Worm (Caenorhabditis elegans): ENCODE measurements around the gene sri-19.
A peak's percentile ranks its signal among the peaks of the same experiment; 100 is the strongest.

The sri-19 gene

ce11 chrIV:10933062-10933552 is 25.1 kb upstream of the sri-19 start, which contains the start of the genes dnc-1 and lsm-7 (continued):
- TF ChIP-seq mab-9 (GFP tag; IDR thresholded peaks at IDR 0.05) (peak; percentile 27; the same call in 1 of the 2 replicates), ceh-63 (GFP tag; optimal IDR thresholded peaks at IDR 0.05) (no peak), fkh-10 (GFP tag; optimal IDR thresholded peaks at IDR 0.05) (peak; percentile 46), unc-130 (tag; optimal IDR thresholded peaks at IDR 0.05) (peak; percentile 9), pag-3 (tag; optimal IDR thresholded peaks at IDR 0.05; ENCODE audit: borderline replicate concordance, insufficient read depth) (no peak), skn-1 (tag; optimal IDR thresholded peaks at IDR 0.05) (peak; percentile 73), mef-2 (tag; optimal IDR thresholded peaks at IDR 0.05) (no peak), nhr-47 (tag; optimal IDR thresholded peaks at IDR 0.05) (peak; percentile 72), nhr-19 (GFP tag; conservative IDR thresholded peaks at IDR 0.05) (peak; percentile 50), pax-3 (tag; optimal IDR thresholded peaks at IDR 0.05) (peak; percentile 13), nhr-20 (tag; optimal IDR thresholded peaks at IDR 0.05) (peak; percentile 70), elt-3 (tag; optimal IDR thresholded peaks at IDR 0.05) (peak in 2 of 6 experiments; percentile 45 to 46), ceh-90 (tag; optimal IDR thresholded peaks at IDR 0.05) (no peak), lin-15B (tag; optimal IDR thresholded peaks at IDR 0.05) (peak; percentile 49), egl-27 (tag; optimal IDR thresholded peaks at IDR 0.05) (peak in 1 of 2 experiments; percentile 3), vab-15 (tag; optimal IDR thresholded peaks at IDR 0.05) (no peak), sup-37 (GFP tag; optimal IDR thresholded peaks at IDR 0.05) (no peak), isw-1 (GFP tag; IDR thresholded peaks at IDR 0.05) (peak; percentile 62)

- TF ChIP-seq nhr-47 (tag; optimal IDR thresholded peaks at IDR 0.05): peak; percentile 34
- peak; percentile 16 for TF ChIP-seq zip-4 (GFP tag; optimal IDR thresholded peaks at IDR 0.05)
- TF ChIP-seq swsn-7 (tag; optimal IDR thresholded peaks at IDR 0.05): peak; percentile 1
- peak; percentile 21; the same call in 1 of the 2 replicates for TF ChIP-seq nhr-19 (GFP tag; conservative IDR thresholded peaks at IDR 0.05)
- peak; percentile 39 for TF ChIP-seq nhr-90 (tag; optimal IDR thresholded peaks at IDR 0.05; ENCODE audit: poor library complexity)
- TF ChIP-seq ztf-11 (tag; optimal IDR thresholded peaks at IDR 0.05): no peak
- TF ChIP-seq elt-2 (tag; optimal IDR thresholded peaks at IDR 0.05): peak; percentile 31
- TF ChIP-seq efl-1 (optimal IDR thresholded peaks at IDR 0.05): no peak
- peak in 1 of 2 experiments; percentile 80 for TF ChIP-seq efl-1 (GFP tag; optimal IDR thresholded peaks at IDR 0.05 in 1 of 2)
- TF ChIP-seq skn-1 (tag; optimal IDR thresholded peaks at IDR 0.05): no peak
- no peak for TF ChIP-seq lin-39 (tag; optimal IDR thresholded peaks at IDR 0.05)
- TF ChIP-seq xbp-1 (tag; optimal IDR thresholded peaks at IDR 0.05): no peak
- peak; percentile 14 for TF ChIP-seq lin-14 (GFP tag; optimal IDR thresholded peaks at IDR 0.05)
- no peak for TF ChIP-seq blmp-1 (tag; optimal IDR thresholded peaks at IDR 0.05)
- TF ChIP-seq nhr-11 (tag; optimal IDR thresholded peaks at IDR 0.05): no peak
- peak; percentile 84 for TF ChIP-seq ama-1 (optimal IDR thresholded peaks at IDR 0.05)
- TF ChIP-seq nhr-12 (tag; optimal IDR thresholded peaks at IDR 0.05): no peak
- no peak for TF ChIP-seq lin-15B (tag; optimal IDR thresholded peaks at IDR 0.05)
- no peak for TF ChIP-seq nhr-76 (tag; optimal IDR thresholded peaks at IDR 0.05)
- TF ChIP-seq lsy-2 (tag; optimal IDR thresholded peaks at IDR 0.05): peak in 1 of 2 experiments; percentile 15
- TF ChIP-seq nhr-85 (tag): peak; percentile 57
- TF ChIP-seq rnt-1 (tag; optimal IDR thresholded peaks at IDR 0.05): peak; percentile 8
- no peak for TF ChIP-seq fos-1 (tag; optimal IDR thresholded peaks at IDR 0.05)
- TF ChIP-seq irx-1 (tag; optimal IDR thresholded peaks at IDR 0.05): peak; percentile 22
- TF ChIP-seq unc-98 (GFP tag; IDR thresholded peaks at IDR 0.05): no peak
- no peak for TF ChIP-seq unc-62 (GFP tag; optimal IDR thresholded peaks at IDR 0.05)
- TF ChIP-seq ceh-88 (GFP tag; IDR thresholded peaks at IDR 0.05): peak; percentile 44; the same call in 1 of the 2 replicates
- peak; percentile 57 for TF ChIP-seq nhr-71 (tag; optimal IDR thresholded peaks at IDR 0.05)
These were observed 24.2 kb upstream of the sri-19 start for ce11 chrIV:10933777-10934546.

Measured in whole organism, L1 larva.